Worm (Caenorhabditis elegans) whole organism, young adult: ENCODE results near the gene Y22D7AR.3.

Experiments used
- B0035.1 ChIP-seq: sonication (generic microtip); optimal IDR thresholded peaks from 2 replicates; lab custom pipeline; 2016; ENCODE audit warnings: missing genetic modification characterization, mild to moderate bottlenecking, missing compliant biosample characterization, missing genotype, missing genetic modification reagents
- C17E4.6 ChIP-seq: fragments of 200-800 bp; sonication (Bioruptor generic); IDR thresholded peaks from 2 replicates; pipeline ENCODE4 v1.3.6; 2022; ENCODE audit warnings: missing genetic modification reagents, missing genetic modification characterization, missing compliant biosample characterization
- F10E7.11 ChIP-seq: sonication (generic microtip); optimal IDR thresholded peaks from 2 replicates; lab custom pipeline; 2017; ENCODE audit warnings: mild to moderate bottlenecking, missing genetic modification characterization, moderate library complexity, missing compliant biosample characterization
- F23B12.7 ChIP-seq: sonication (generic microtip); optimal IDR thresholded peaks from 2 replicates; lab custom pipeline; 2017; ENCODE audit warnings: missing genetic modification characterization, mild to moderate bottlenecking, missing compliant biosample characterization, antibody characterized with exemption, moderate library complexity; ENCODE audit not compliant: insufficient read depth
- F37B4.10 ChIP-seq: fragments of 200-800 bp; sonication (Bioruptor generic); IDR thresholded peaks from 2 replicates; pipeline ENCODE4 v1.3.6; 2022; ENCODE audit warnings: missing genetic modification characterization, missing compliant biosample characterization
- F52B5.7 ChIP-seq: sonication (generic microtip); optimal IDR thresholded peaks from 2 replicates; lab custom pipeline; 2016; ENCODE audit warnings: mild to moderate bottlenecking, missing genetic modification characterization, missing compliant biosample characterization
- F55B11.4 ChIP-seq: sonication (generic microtip); optimal IDR thresholded peaks from 2 replicates; lab custom pipeline; 2016; ENCODE audit warnings: missing compliant biosample characterization, missing genetic modification characterization, borderline replicate concordance; ENCODE audit not compliant: insufficient read depth
- ZK185.1 ChIP-seq: sonication (generic microtip); optimal IDR thresholded peaks from 2 replicates; lab custom pipeline; 2016; ENCODE audit warnings: mild to moderate bottlenecking, missing genetic modification characterization, missing compliant biosample characterization; ENCODE audit not compliant: poor library complexity, severe bottlenecking
- akir-1 ChIP-seq: fragments of 200-800 bp; sonication (Bioruptor generic); optimal IDR thresholded peaks from 2 replicates; lab custom pipeline; 2018; ENCODE audit warnings: mild to moderate bottlenecking, missing genetic modification characterization, moderate library complexity, missing compliant biosample characterization
- ama-1 ChIP-seq, 3 experiments: fragments of 150-350 bp in 1 of 3; sonication (generic microtip) in 2 of 3; optimal IDR thresholded peaks; 2 replicates each; lab custom pipeline; 2014 to 2018; ENCODE audit warnings: missing biosample characterization in 2 of 3, missing genetic modification characterization in 2 of 3, missing genetic modification reagents in 2 of 3
- aptf-3 ChIP-seq: fragments of 200-800 bp; sonication (Bioruptor generic); IDR thresholded peaks from 2 replicates; pipeline ENCODE4 v1.3.6; 2022; ENCODE audit warnings: missing genetic modification characterization, missing compliant biosample characterization
- athp-1 ChIP-seq: sonication (generic microtip); optimal IDR thresholded peaks from 2 replicates; lab custom pipeline; 2017; ENCODE audit warnings: mild to moderate bottlenecking, missing genetic modification characterization, missing compliant biosample characterization
- attf-6 ChIP-seq: fragments of 200-800 bp; sonication (Bioruptor generic); IDR thresholded peaks from 2 replicates; pipeline ENCODE4 v1.3.6; 2022; ENCODE audit warnings: missing genetic modification reagents, missing genetic modification characterization, missing compliant biosample characterization
- bed-1 ChIP-seq: fragments of 200-800 bp; sonication (Bioruptor generic); IDR thresholded peaks from 2 replicates; pipeline ENCODE4 v1.3.6; 2022; ENCODE audit warnings: missing genetic modification reagents, missing genetic modification characterization, missing compliant biosample characterization
- bed-2 ChIP-seq: fragments of 200-800 bp; sonication (Bioruptor generic); IDR thresholded peaks from 2 replicates; pipeline ENCODE4 v1.3.6; 2022; ENCODE audit warnings: missing genetic modification reagents, missing genetic modification characterization, missing compliant biosample characterization
- cebp-1 ChIP-seq, 2 experiments: fragments of 200-800 bp in 1 of 2; sonication (Bioruptor generic) in 1 of 2; sonication (generic microtip) in 1 of 2; IDR thresholded peaks in 1 of 2; optimal IDR thresholded peaks in 1 of 2; 2 replicates each; pipeline versions ENCODE4 v1.3.6 to Lab custom; 2017 to 2022; ENCODE audit warnings: missing compliant biosample characterization in 2 of 2, missing genetic modification characterization in 2 of 2, mild to moderate bottlenecking in 1 of 2, missing genetic modification reagents in 1 of 2, moderate library complexity in 1 of 2
- ceh-100 ChIP-seq: fragments of 200-800 bp; sonication (Bioruptor generic); IDR thresholded peaks from 2 replicates; pipeline ENCODE4 v1.3.6; 2022; ENCODE audit warnings: missing genetic modification reagents, missing genetic modification characterization, missing compliant biosample characterization
- ceh-40 ChIP-seq: fragments of 200-800 bp; sonication (Bioruptor generic); IDR thresholded peaks from 2 replicates; pipeline ENCODE4 v1.3.6; 2022; ENCODE audit warnings: missing genetic modification characterization, missing compliant biosample characterization
- chd-7 ChIP-seq: sonication (generic microtip); optimal IDR thresholded peaks from 2 replicates; lab custom pipeline; 2016; ENCODE audit warnings: mild to moderate bottlenecking, missing genetic modification characterization, moderate library complexity, missing compliant biosample characterization
- die-1 ChIP-seq: sonication (generic microtip); optimal IDR thresholded peaks from 2 replicates; lab custom pipeline; 2016; ENCODE audit warnings: missing genotype, mild to moderate bottlenecking, missing genetic modification characterization, missing compliant biosample characterization
- dpff-1 ChIP-seq: sonication (generic microtip); optimal IDR thresholded peaks from 2 replicates; lab custom pipeline; 2017; ENCODE audit warnings: mild to moderate bottlenecking, missing genetic modification characterization, missing compliant biosample characterization
- dpl-1 ChIP-seq: fragments of 150-350 bp; optimal IDR thresholded peaks from 2 replicates; lab custom pipeline; 2014; ENCODE audit warnings: missing biosample characterization, missing genetic modification reagents, missing genetic modification characterization
- egl-44 ChIP-seq: fragments of 200-800 bp; sonication (Bioruptor generic); IDR thresholded peaks from 2 replicates; pipeline ENCODE4 v1.3.6; 2022; ENCODE audit warnings: missing genetic modification reagents, missing genetic modification characterization, missing compliant biosample characterization
- hmg-1.2 ChIP-seq: fragments of 200-800 bp; sonication (Bioruptor generic); IDR thresholded peaks from 2 replicates; pipeline ENCODE4 v1.3.6; 2022; ENCODE audit warnings: missing genetic modification reagents, missing genetic modification characterization, missing compliant biosample characterization
- hrde-1 ChIP-seq: sonication (generic microtip); optimal IDR thresholded peaks from 2 replicates; lab custom pipeline; 2016; ENCODE audit warnings: missing genetic modification characterization, mild to moderate bottlenecking, missing compliant biosample characterization, moderate library complexity, missing genotype, missing genetic modification reagents, borderline replicate concordance
- hsf-1 ChIP-seq: fragments of 200-800 bp; sonication (Bioruptor generic); IDR thresholded peaks from 2 replicates; pipeline ENCODE4 v1.3.6; 2022; ENCODE audit warnings: missing genetic modification reagents, missing genetic modification characterization, missing compliant biosample characterization
- let-526 ChIP-seq: fragments of 200-800 bp; sonication (Bioruptor generic); IDR thresholded peaks from 2 replicates; pipeline ENCODE4 v1.3.6; 2022; ENCODE audit warnings: missing genetic modification reagents, missing genetic modification characterization, missing compliant biosample characterization
- lsy-27 ChIP-seq: sonication (generic microtip); optimal IDR thresholded peaks from 2 replicates; lab custom pipeline; 2017; ENCODE audit warnings: missing genetic modification characterization, mild to moderate bottlenecking, missing compliant biosample characterization, antibody characterized with exemption, missing genotype, borderline replicate concordance; ENCODE audit not compliant: insufficient read depth
- madf-8 ChIP-seq: fragments of 200-800 bp; sonication (Bioruptor generic); conservative IDR thresholded peaks from 2 replicates; pipeline ENCODE4 v1.3.6; 2022; ENCODE audit warnings: missing genetic modification reagents, missing genetic modification characterization, missing compliant biosample characterization
- mcd-1 ChIP-seq: fragments of 200-800 bp; sonication (Bioruptor generic); IDR thresholded peaks from 2 replicates; pipeline ENCODE4 v1.3.6; 2022; ENCODE audit warnings: missing genetic modification reagents, missing genetic modification characterization, missing compliant biosample characterization
- nfya-1 ChIP-seq: sonication (generic microtip); optimal IDR thresholded peaks from 2 replicates; lab custom pipeline; 2017; ENCODE audit warnings: antibody characterized with exemption, missing compliant biosample characterization, missing genetic modification characterization, borderline replicate concordance; ENCODE audit not compliant: insufficient read depth
- nfya-2 ChIP-seq: fragments of 200-800 bp; sonication (Bioruptor generic); IDR thresholded peaks from 2 replicates; pipeline ENCODE4 v1.3.6; 2022; ENCODE audit warnings: missing genetic modification reagents, missing genetic modification characterization, missing compliant biosample characterization
- nfyb-1 ChIP-seq: fragments of 200-800 bp; sonication (Bioruptor generic); IDR thresholded peaks from 2 replicates; pipeline ENCODE4 v1.3.6; 2022; ENCODE audit warnings: missing genetic modification reagents, missing genetic modification characterization, missing compliant biosample characterization
- nhr-80 ChIP-seq: sonication (generic microtip); optimal IDR thresholded peaks from 2 replicates; lab custom pipeline; 2016; ENCODE audit warnings: missing genetic modification characterization, missing compliant biosample characterization
- pbrm-1 ChIP-seq: fragments of 200-800 bp; sonication (Bioruptor generic); IDR thresholded peaks from 2 replicates; pipeline ENCODE4 v1.3.6; 2022; ENCODE audit warnings: missing genetic modification reagents, missing genetic modification characterization, missing compliant biosample characterization
- pha-4 ChIP-seq: fragments of 150-350 bp; sonication (generic microtip); optimal IDR thresholded peaks from 2 replicates; lab custom pipeline; 2014; ENCODE audit warnings: missing biosample characterization, missing genetic modification reagents, missing genetic modification characterization
- rec-8 ChIP-seq, 2 experiments: sonication (generic microtip); optimal IDR thresholded peaks; 2 replicates each; lab custom pipeline; 2016; ENCODE audit warnings: mild to moderate bottlenecking in 2 of 2, missing genetic modification characterization in 2 of 2, missing genetic modification reagents in 2 of 2, missing genotype in 2 of 2, missing biosample characterization in 1 of 2, missing compliant biosample characterization in 1 of 2, moderate library complexity in 1 of 2
- repo-1 ChIP-seq: sonication (generic microtip); optimal IDR thresholded peaks from 2 replicates; lab custom pipeline; 2017; ENCODE audit warnings: mild to moderate bottlenecking, missing genetic modification characterization, missing compliant biosample characterization
- somi-1 ChIP-seq: fragments of 200-800 bp; sonication (Bioruptor generic); optimal IDR thresholded peaks from 2 replicates; lab custom pipeline; 2018; ENCODE audit warnings: mild to moderate bottlenecking, missing genetic modification characterization, missing compliant biosample characterization
- sptf-2 ChIP-seq: fragments of 200-800 bp; sonication (Bioruptor generic); optimal IDR thresholded peaks from 2 replicates; lab custom pipeline; 2018; ENCODE audit warnings: mild to moderate bottlenecking, missing genetic modification characterization, missing compliant biosample characterization
- tbx-9 ChIP-seq: sonication (generic microtip); optimal IDR thresholded peaks from 2 replicates; lab custom pipeline; 2016; ENCODE audit warnings: borderline replicate concordance, missing genetic modification characterization, inconsistent platforms, missing compliant biosample characterization
- unc-130 ChIP-seq: sonication (generic microtip); optimal IDR thresholded peaks from 2 replicates; lab custom pipeline; 2016; ENCODE audit warnings: missing genetic modification reagents, missing genetic modification characterization, missing compliant biosample characterization
- unc-62 ChIP-seq: fragments of 150-350 bp; optimal IDR thresholded peaks from 2 replicates; lab custom pipeline; 2014; ENCODE audit warnings: missing biosample characterization, missing genetic modification reagents, missing genetic modification characterization
- ztf-22 ChIP-seq: fragments of 200-800 bp; sonication (Bioruptor generic); optimal IDR thresholded peaks from 2 replicates; lab custom pipeline; 2018; ENCODE audit warnings: mild to moderate bottlenecking, missing genetic modification characterization, moderate library complexity, missing compliant biosample characterization
- ztf-25 ChIP-seq: fragments of 200-800 bp; sonication (Bioruptor generic); IDR thresholded peaks from 2 replicates; pipeline ENCODE4 v1.3.6; 2022; ENCODE audit warnings: missing genetic modification reagents, missing genetic modification characterization, missing compliant biosample characterization
- ztf-6 ChIP-seq: fragments of 200-800 bp; sonication (Bioruptor generic); IDR thresholded peaks from 2 replicates; pipeline ENCODE4 v1.3.6; 2022; ENCODE audit warnings: missing genetic modification reagents, missing genetic modification characterization, missing compliant biosample characterization

Y22D7AR.3 gene

ce11 chrIII:1618915-1619314 lies 46.7 kb downstream of the Y22D7AR.3 start, which contains the start of gene Y22D7AL.10:
Gene Y22D7AL.10 (minus strand): TSS chrIII:1618929.
- peak; percentile 100 for TF ChIP-seq nfya-2 (GFP tag; lab: Robert Waterston, UW)
- TF ChIP-seq ceh-40 (GFP tag; lab: Robert Waterston, UW) = 0 out of 2 replicates have a peak, but pooled peaks have one; percentile 44
- TF ChIP-seq B0035.1 = peak; percentile 94
- peak; percentile 96 for TF ChIP-seq F10E7.11 (tag; lab: Kevin White, UChicago)
- peak; percentile 91 for TF ChIP-seq F23B12.7
- TF ChIP-seq pbrm-1 (GFP tag; lab: Robert Waterston, UW) = peak; percentile 99
- 0 out of 2 replicates have a peak, but pooled peaks have one; percentile 41 for TF ChIP-seq aptf-3 (GFP tag; lab: Robert Waterston, UW)
- TF ChIP-seq sptf-2 = peak; percentile 68
- TF ChIP-seq dpl-1 (GFP tag; lab: Kevin White, UChicago) = peak; percentile 92
- peak; percentile 99 for TF ChIP-seq hsf-1 (GFP tag; lab: Robert Waterston, UW)
- TF ChIP-seq cebp-1 (GFP tag; IDR thresholded peaks at IDR 0.05; lab: Robert Waterston, UW) = peak; percentile 77
- TF ChIP-seq cebp-1 (tag; optimal IDR thresholded peaks at IDR 0.05; lab: Kevin White, UChicago) = peak; percentile 96
- TF ChIP-seq F37B4.10 (GFP tag; lab: Robert Waterston, UW) = peak; percentile 96
- TF ChIP-seq lsy-27 (tag; lab: Kevin White, UChicago) = peak; percentile 48
- peak; percentile 99 for TF ChIP-seq athp-1 (tag; lab: Kevin White, UChicago)
- TF ChIP-seq hmg-1.2 = peak; percentile 88
- peak; percentile 100 for TF ChIP-seq nfyb-1 (GFP tag; lab: Robert Waterston, UW)
- peak; percentile 92 for TF ChIP-seq madf-8 (GFP tag; lab: Robert Waterston, UW)
- no peak for TF ChIP-seq unc-62 (GFP tag; lab: Kevin White, UChicago)
- TF ChIP-seq ztf-6 (GFP tag; lab: Robert Waterston, UW) = 0 out of 2 replicates have a peak, but pooled peaks have one; percentile 46
- peak; percentile 98 for TF ChIP-seq mcd-1 (GFP tag; lab: Robert Waterston, UW)
- TF ChIP-seq chd-7 = peak; percentile 98
- no peak for TF ChIP-seq akir-1 (GFP tag; lab: Kevin White, UChicago)
- 0 out of 2 replicates have a peak, but pooled peaks have one; percentile 73 for TF ChIP-seq ztf-25
- TF ChIP-seq egl-44 (GFP tag; lab: Robert Waterston, UW) = peak; percentile 93
- no peak for TF ChIP-seq ama-1 (optimal IDR thresholded peaks at IDR 0.05; lab: Kevin White, UChicago)
- TF ChIP-seq ama-1 (GFP tag; optimal IDR thresholded peaks at IDR 0.05; lab: Kevin White, UChicago) = peak in 1 of 2 experiments; percentile 67
- TF ChIP-seq repo-1 (tag; lab: Kevin White, UChicago) = peak; percentile 99
- no peak for TF ChIP-seq bed-1
- TF ChIP-seq F55B11.4 (tag; lab: Kevin White, UChicago) = no peak
- TF ChIP-seq nfya-1 (tag; lab: Kevin White, UChicago) = no peak
- peak; percentile 64 for TF ChIP-seq tbx-9 (tag; lab: Kevin White, UChicago)
- TF ChIP-seq hrde-1 (tag; lab: Kevin White, UChicago) = peak; percentile 96
- peak; percentile 85 for TF ChIP-seq dpff-1 (tag; lab: Kevin White, UChicago)
- TF ChIP-seq pha-4 (tag; lab: Kevin White, UChicago) = peak; percentile 73
- peak; percentile 96 for TF ChIP-seq somi-1
- peak; percentile 77 for TF ChIP-seq die-1 (tag; lab: Kevin White, UChicago)
- peak; percentile 94 for TF ChIP-seq F52B5.7
- peak; percentile 98 for TF ChIP-seq unc-130 (GFP tag; lab: Kevin White, UChicago)
- peak; percentile 85 for TF ChIP-seq nhr-80
- TF ChIP-seq attf-6 = peak; percentile 87
- TF ChIP-seq rec-8 (tag; optimal IDR thresholded peaks at IDR 0.05; lab: Kevin White, UChicago) = peak; percentile 74 to 85
- peak; percentile 97 for TF ChIP-seq ZK185.1 (tag; lab: Kevin White, UChicago)
- TF ChIP-seq C17E4.6 = peak; percentile 97
- TF ChIP-seq let-526 = peak; percentile 92
- TF ChIP-seq ceh-100 (GFP tag; lab: Robert Waterston, UW) = peak; percentile 92
- peak; percentile 82 for TF ChIP-seq ztf-22
- peak; percentile 95 for TF ChIP-seq bed-2 (GFP tag; lab: Robert Waterston, UW)
